Worm (Caenorhabditis elegans) whole organism, L4 larva: Measurements from ENCODE around the gene agmo-1.

Source experiments
- D1046.2 ChIP-seq: fragments of 200-800 bp; sonication (Bioruptor generic); IDR thresholded peaks from 2 replicates; pipeline ENCODE4 v1.3.6; 2022; ENCODE audit warnings: missing genetic modification characterization, missing compliant biosample characterization
- F37D6.2 ChIP-seq: sonication (generic microtip); optimal IDR thresholded peaks from 2 replicates; lab custom pipeline; 2016; ENCODE audit warnings: mild to moderate bottlenecking, missing genetic modification characterization, missing compliant biosample characterization
- T20F7.1 ChIP-seq: fragments of 200-800 bp; sonication (Bioruptor generic); optimal IDR thresholded peaks from 2 replicates; lab custom pipeline; 2018; ENCODE audit warnings: mild to moderate bottlenecking, missing genetic modification characterization, missing compliant biosample characterization
- Y105C5A.15 ChIP-seq: fragments of 200-800 bp; sonication (Bioruptor generic); IDR thresholded peaks from 2 replicates; pipeline ENCODE4 v1.3.6; 2022; ENCODE audit warnings: missing genetic modification characterization, missing compliant biosample characterization
- Y75B8A.6 ChIP-seq: fragments of 200-800 bp; sonication (Bioruptor generic); IDR thresholded peaks from 2 replicates; pipeline ENCODE4 v1.3.6; 2022; ENCODE audit warnings: missing genetic modification reagents, missing genetic modification characterization, missing compliant biosample characterization
- ZK546.5 ChIP-seq, 2 experiments: sonication (generic microtip); optimal IDR thresholded peaks; 2 replicates each; lab custom pipeline; 2017; ENCODE audit warnings: missing biosample characterization in 2 of 2, missing genetic modification characterization in 2 of 2
- ceh-20 ChIP-seq: fragments of 200-800 bp; sonication (Bioruptor generic); IDR thresholded peaks from 2 replicates; pipeline ENCODE4 v1.3.6; 2022; ENCODE audit warnings: missing genetic modification reagents, missing genetic modification characterization, missing compliant biosample characterization
- ceh-28 ChIP-seq: fragments of 150-350 bp; optimal IDR thresholded peaks from 2 replicates; lab custom pipeline; 2014; ENCODE audit warnings: missing biosample characterization, missing genetic modification reagents, missing genetic modification characterization
- ceh-44 ChIP-seq: fragments of 200-800 bp; sonication (Bioruptor generic); IDR thresholded peaks from 2 replicates; pipeline ENCODE4 v1.3.6; 2022; ENCODE audit warnings: missing genetic modification reagents, missing genetic modification characterization, missing compliant biosample characterization
- ceh-62 ChIP-seq: sonication (generic microtip); optimal IDR thresholded peaks from 2 replicates; lab custom pipeline; 2017; ENCODE audit warnings: missing biosample characterization, missing genetic modification characterization
- ceh-82 ChIP-seq: sonication (generic microtip); optimal IDR thresholded peaks from 2 replicates; lab custom pipeline; 2017; ENCODE audit warnings: missing biosample characterization, missing genetic modification characterization
- ces-1 ChIP-seq: fragments of 150-350 bp; sonication (generic microtip); optimal IDR thresholded peaks from 4 replicates; lab custom pipeline; 2014; ENCODE audit warnings: missing biosample characterization, missing genetic modification reagents, missing genetic modification characterization
- daf-12 ChIP-seq: fragments of 150-350 bp; optimal IDR thresholded peaks from 2 replicates; lab custom pipeline; 2014; ENCODE audit warnings: missing biosample characterization, missing genetic modification reagents, missing genetic modification characterization
- daf-19 ChIP-seq: fragments of 200-800 bp; sonication (Bioruptor generic); conservative IDR thresholded peaks from 2 replicates; pipeline ENCODE4 v1.3.6; 2022; ENCODE audit warnings: missing genetic modification characterization, missing compliant biosample characterization
- daf-8 ChIP-seq: fragments of 200-800 bp; sonication (Bioruptor generic); IDR thresholded peaks from 2 replicates; pipeline ENCODE4 v1.3.6; 2022; ENCODE audit warnings: missing genetic modification characterization, missing compliant biosample characterization
- dmd-9 ChIP-seq: fragments of 200-800 bp; sonication (Bioruptor generic); IDR thresholded peaks from 2 replicates; pipeline ENCODE4 v1.3.6; 2022; ENCODE audit warnings: missing genetic modification reagents, missing genetic modification characterization, missing compliant biosample characterization
- dpl-1 ChIP-seq: fragments of 150-350 bp; optimal IDR thresholded peaks from 2 replicates; lab custom pipeline; 2014; ENCODE audit warnings: missing biosample characterization, missing genetic modification reagents, missing genetic modification characterization
- duxl-1 ChIP-seq: sonication (generic microtip); optimal IDR thresholded peaks from 2 replicates; lab custom pipeline; 2016; ENCODE audit warnings: mild to moderate bottlenecking, missing genetic modification characterization, moderate library complexity, missing compliant biosample characterization; ENCODE audit not compliant: poor library complexity
- dve-1 ChIP-seq: sonication (generic microtip); optimal IDR thresholded peaks from 2 replicates; lab custom pipeline; 2017; ENCODE audit warnings: antibody characterized with exemption, mild to moderate bottlenecking, missing genetic modification characterization, missing compliant biosample characterization; ENCODE audit not compliant: insufficient read depth
- egl-43 ChIP-seq: fragments of 200-800 bp; sonication (Bioruptor generic); IDR thresholded peaks from 2 replicates; pipeline ENCODE4 v1.3.6; 2022; ENCODE audit warnings: missing genetic modification reagents, missing genetic modification characterization, missing compliant biosample characterization
- fos-1 ChIP-seq: fragments of 150-350 bp; optimal IDR thresholded peaks from 2 replicates; lab custom pipeline; 2014; ENCODE audit warnings: missing biosample characterization, missing genetic modification characterization
- gei-8 ChIP-seq: fragments of 200-800 bp; sonication (Bioruptor generic); optimal IDR thresholded peaks from 2 replicates; lab custom pipeline; 2018; ENCODE audit warnings: mild to moderate bottlenecking, missing genetic modification characterization, missing compliant biosample characterization
- hlh-30 ChIP-seq: sonication (generic microtip); optimal IDR thresholded peaks from 2 replicates; lab custom pipeline; 2017; ENCODE audit warnings: antibody characterized with exemption, mild to moderate bottlenecking, missing genetic modification characterization, missing compliant biosample characterization; ENCODE audit not compliant: insufficient read depth
- hmg-1.1 ChIP-seq: fragments of 200-800 bp; sonication (Bioruptor generic); IDR thresholded peaks from 2 replicates; pipeline ENCODE4 v1.3.6; 2022; ENCODE audit warnings: missing genetic modification reagents, missing genetic modification characterization, missing compliant biosample characterization
- lim-7 ChIP-seq: fragments of 200-800 bp; sonication (Bioruptor generic); IDR thresholded peaks from 2 replicates; pipeline ENCODE4 v1.3.6; 2022; ENCODE audit warnings: missing genetic modification characterization, missing compliant biosample characterization
- lin-29 ChIP-seq: fragments of 200-800 bp; sonication (Bioruptor generic); IDR thresholded peaks from 2 replicates; pipeline ENCODE4 v1.3.6; 2022; ENCODE audit warnings: missing genetic modification reagents, missing genetic modification characterization, missing compliant biosample characterization
- lin-38 ChIP-seq: fragments of 200-800 bp; sonication (Bioruptor generic); IDR thresholded peaks from 2 replicates; pipeline ENCODE4 v1.3.6; 2022; ENCODE audit warnings: missing genetic modification reagents, missing genetic modification characterization, missing compliant biosample characterization
- madf-5 ChIP-seq, 2 experiments: fragments of 200-800 bp; sonication (Bioruptor generic); IDR thresholded peaks; 2 replicates each; pipeline ENCODE4 v1.3.6; 2022; ENCODE audit warnings: missing compliant biosample characterization in 2 of 2, missing genetic modification characterization in 2 of 2
- madf-9 ChIP-seq: fragments of 200-800 bp; sonication (Bioruptor generic); conservative IDR thresholded peaks from 2 replicates; pipeline ENCODE4 v1.3.6; 2022; ENCODE audit warnings: missing genetic modification reagents, missing genetic modification characterization, missing compliant biosample characterization
- mdt-29 ChIP-seq: fragments of 200-800 bp; sonication (Bioruptor generic); IDR thresholded peaks from 2 replicates; pipeline ENCODE4 v1.3.6; 2022; ENCODE audit warnings: missing genetic modification reagents, missing genetic modification characterization, missing compliant biosample characterization
- mxl-2 ChIP-seq: fragments of 200-800 bp; sonication (Bioruptor generic); conservative IDR thresholded peaks from 2 replicates; pipeline ENCODE4 v1.3.6; 2022; ENCODE audit warnings: missing genetic modification reagents, missing genetic modification characterization, missing compliant biosample characterization
- mxl-3 ChIP-seq: fragments of 200-800 bp; sonication (Bioruptor generic); optimal IDR thresholded peaks from 2 replicates; lab custom pipeline; 2018; ENCODE audit warnings: mild to moderate bottlenecking, missing genetic modification characterization, missing compliant biosample characterization
- nhr-10 ChIP-seq: fragments of 150-350 bp; optimal IDR thresholded peaks from 2 replicates; lab custom pipeline; 2014; ENCODE audit warnings: missing biosample characterization, missing genetic modification characterization
- nhr-102 ChIP-seq: sonication (generic microtip); optimal IDR thresholded peaks from 2 replicates; lab custom pipeline; 2016; ENCODE audit warnings: mild to moderate bottlenecking, missing genetic modification characterization, moderate library complexity, missing compliant biosample characterization
- nhr-11 ChIP-seq: fragments of 150-350 bp; optimal IDR thresholded peaks from 2 replicates; lab custom pipeline; 2014; ENCODE audit warnings: missing biosample characterization, missing genetic modification characterization
- nhr-111 ChIP-seq: fragments of 200-800 bp; sonication (Bioruptor generic); optimal IDR thresholded peaks from 2 replicates; lab custom pipeline; 2018; ENCODE audit warnings: mild to moderate bottlenecking, missing genetic modification characterization, missing compliant biosample characterization
- nhr-237 ChIP-seq: sonication (generic microtip); optimal IDR thresholded peaks from 2 replicates; lab custom pipeline; 2017; ENCODE audit warnings: missing biosample characterization, missing genetic modification characterization
- nhr-25 ChIP-seq: sonication (generic microtip); optimal IDR thresholded peaks from 2 replicates; lab custom pipeline; 2017; ENCODE audit warnings: missing genetic modification characterization, mild to moderate bottlenecking, missing compliant biosample characterization, antibody characterized with exemption, moderate library complexity, borderline replicate concordance; ENCODE audit not compliant: insufficient read depth
- nhr-28 ChIP-seq: fragments of 150-350 bp; optimal IDR thresholded peaks from 2 replicates; lab custom pipeline; 2014; ENCODE audit warnings: missing biosample characterization, missing genetic modification characterization
- nhr-42 ChIP-seq: fragments of 200-800 bp; sonication (Bioruptor generic); IDR thresholded peaks from 2 replicates; pipeline ENCODE4 v1.3.6; 2022; ENCODE audit warnings: missing genetic modification characterization, missing compliant biosample characterization
- nhr-77 ChIP-seq: fragments of 150-350 bp; optimal IDR thresholded peaks from 2 replicates; lab custom pipeline; 2014; ENCODE audit warnings: missing biosample characterization, missing genetic modification characterization
- pha-4 ChIP-seq, 2 experiments: fragments of 150-350 bp in 1 of 2; fragments of 200-800 bp in 1 of 2; sonication (Bioruptor generic) in 1 of 2; IDR thresholded peaks in 1 of 2; optimal IDR thresholded peaks in 1 of 2; 2 replicates each; pipeline versions ENCODE4 v1.3.6 to Lab custom; 2014 to 2022; ENCODE audit warnings: missing genetic modification characterization in 2 of 2, missing genetic modification reagents in 2 of 2, missing biosample characterization in 1 of 2, missing compliant biosample characterization in 1 of 2
- pqm-1 ChIP-seq: sonication (generic microtip); optimal IDR thresholded peaks from 2 replicates; lab custom pipeline; 2017; ENCODE audit warnings: missing biosample characterization, missing genetic modification characterization
- skn-1 ChIP-seq: fragments of 150-350 bp; optimal IDR thresholded peaks from 2 replicates; lab custom pipeline; 2014; ENCODE audit warnings: missing biosample characterization, missing genetic modification characterization
- snpc-1.2 ChIP-seq: fragments of 200-800 bp; sonication (Bioruptor generic); IDR thresholded peaks from 2 replicates; pipeline ENCODE4 v1.3.6; 2022; ENCODE audit warnings: missing genetic modification reagents, missing genetic modification characterization, missing compliant biosample characterization
- spr-1 ChIP-seq: sonication (generic microtip); optimal IDR thresholded peaks from 2 replicates; lab custom pipeline; 2016; ENCODE audit warnings: mild to moderate bottlenecking, missing genetic modification characterization, missing compliant biosample characterization
- spr-3 ChIP-seq: fragments of 200-800 bp; sonication (Bioruptor generic); optimal IDR thresholded peaks from 2 replicates; lab custom pipeline; 2018; ENCODE audit warnings: mild to moderate bottlenecking, missing genetic modification characterization, missing compliant biosample characterization
- tra-1 ChIP-seq: fragments of 200-800 bp; sonication (Bioruptor generic); IDR thresholded peaks from 2 replicates; pipeline ENCODE4 v1.3.6; 2022; ENCODE audit warnings: missing genetic modification reagents, missing genetic modification characterization, missing compliant biosample characterization
- vab-7 ChIP-seq: fragments of 200-800 bp; sonication (Bioruptor generic); IDR thresholded peaks from 2 replicates; pipeline ENCODE4 v1.3.6; 2022; ENCODE audit warnings: missing genetic modification reagents, missing genetic modification characterization, missing compliant biosample characterization
- ztf-11 ChIP-seq: fragments of 150-350 bp; optimal IDR thresholded peaks from 2 replicates; lab custom pipeline; 2014; ENCODE audit warnings: missing biosample characterization, missing genetic modification characterization
- ztf-7 ChIP-seq: fragments of 150-350 bp; optimal IDR thresholded peaks from 2 replicates; lab custom pipeline; 2014; ENCODE audit warnings: missing biosample characterization, missing genetic modification characterization

The agmo-1 gene

ce11 chrIII:12838913-12839366 is 40.6 kb upstream of the agmo-1 start, which contains the start of gene Y37D8A.4 (continued):
- TF ChIP-seq nhr-102, result no peak
- TF ChIP-seq ces-1 (GFP tag; lab: Kevin White, UChicago), result no peak
- no peak for TF ChIP-seq snpc-1.2
- no peak for TF ChIP-seq egl-43
- TF ChIP-seq nhr-11 (tag; lab: Kevin White, UChicago), result no peak
- TF ChIP-seq Y75B8A.6 (GFP tag; lab: Robert Waterston, UW), result no peak
- TF ChIP-seq madf-5 (GFP tag; IDR thresholded peaks at IDR 0.05; lab: Robert Waterston, UW), result no peak
- TF ChIP-seq spr-3, result no peak
- no peak for TF ChIP-seq D1046.2 (GFP tag; lab: Robert Waterston, UW)
- TF ChIP-seq nhr-77 (tag; lab: Kevin White, UChicago), result peak; percentile 68
- TF ChIP-seq mxl-2 (GFP tag; lab: Robert Waterston, UW), result no peak
- no peak for TF ChIP-seq lin-38 (GFP tag; lab: Robert Waterston, UW)
- TF ChIP-seq nhr-42 (GFP tag; lab: Robert Waterston, UW), result no peak
- TF ChIP-seq Y105C5A.15 (GFP tag; lab: Robert Waterston, UW), result no peak
- TF ChIP-seq tra-1 (GFP tag; lab: Robert Waterston, UW), result 0 out of 2 replicates have a peak, but pooled peaks have one; percentile 21
- no peak for TF ChIP-seq daf-19
- peak; percentile 86 for TF ChIP-seq hlh-30 (tag; lab: Kevin White, UChicago)
- TF ChIP-seq duxl-1 (tag; lab: Kevin White, UChicago), result no peak
- TF ChIP-seq gei-8, result no peak
- no peak for TF ChIP-seq nhr-111 (GFP tag; lab: Kevin White, UChicago)
- no peak for TF ChIP-seq mdt-29
- peak; percentile 39; the same call in 1 of the 2 replicates for TF ChIP-seq hmg-1.1 (GFP tag; lab: Robert Waterston, UW)
- TF ChIP-seq dmd-9, result no peak
- no peak for TF ChIP-seq ceh-62 (tag; lab: Kevin White, UChicago)
- no peak for TF ChIP-seq daf-8 (GFP tag; lab: Robert Waterston, UW)
- TF ChIP-seq nhr-28, result peak; percentile 75
- TF ChIP-seq ZK546.5 (tag; optimal IDR thresholded peaks at IDR 0.05; lab: Kevin White, UChicago), result no peak
- TF ChIP-seq F37D6.2 (tag; lab: Kevin White, UChicago), result no peak
- peak; percentile 24 for TF ChIP-seq T20F7.1
- TF ChIP-seq dve-1 (tag; lab: Kevin White, UChicago), result peak; percentile 74
- no peak for TF ChIP-seq vab-7 (GFP tag; lab: Robert Waterston, UW)
- no peak for TF ChIP-seq ceh-20
- no peak for TF ChIP-seq ztf-7
- TF ChIP-seq nhr-237 (tag; lab: Kevin White, UChicago), result no peak
- TF ChIP-seq nhr-25 (tag; lab: Kevin White, UChicago), result no peak
- TF ChIP-seq nhr-10 (tag; lab: Kevin White, UChicago), result no peak
- TF ChIP-seq mxl-3 (GFP tag; lab: Kevin White, UChicago), result peak; percentile 98
- TF ChIP-seq ceh-28 (tag; lab: Kevin White, UChicago), result no peak
- TF ChIP-seq lin-29 (GFP tag; lab: Robert Waterston, UW), result no peak
- no peak for TF ChIP-seq skn-1 (tag; lab: Kevin White, UChicago)
- TF ChIP-seq pqm-1, result no peak
- no peak for TF ChIP-seq lim-7 (GFP tag; lab: Robert Waterston, UW)
- TF ChIP-seq madf-9, result no peak
- no peak for TF ChIP-seq daf-12
- TF ChIP-seq pha-4 (GFP tag; IDR thresholded peaks at IDR 0.05; lab: Robert Waterston, UW), result peak; percentile 49; the same call in 1 of the 2 replicates
- TF ChIP-seq pha-4 (tag; optimal IDR thresholded peaks at IDR 0.05; lab: Kevin White, UChicago), result no peak
- TF ChIP-seq spr-1 (tag; lab: Kevin White, UChicago), result no peak
- TF ChIP-seq ceh-44, result no peak
- no peak for TF ChIP-seq ceh-82
- no peak for TF ChIP-seq ztf-11 (tag; lab: Kevin White, UChicago)
- no peak for TF ChIP-seq fos-1 (tag; lab: Kevin White, UChicago)
- no peak for TF ChIP-seq dpl-1 (GFP tag; lab: Kevin White, UChicago)
